Fruit fly (Drosophila melanogaster) whole organism, embryonic: ENCODE data around the gene CG5068.
A peak's percentile ranks its signal among the peaks of the same experiment; 100 is the strongest.

Experiments used
- Ada2b ChIP-seq: fragments of 200-800 bp; sonication (Bioruptor generic); IDR thresholded peaks from 2 replicates; pipeline ENCODE4 v1.3.6; 2022; ENCODE audit warnings: missing biosample characterization, missing genetic modification characterization
- Aef1 ChIP-seq: fragments of 200-800 bp; sonication (Bioruptor generic); IDR thresholded peaks from 3 replicates; pipeline ENCODE4 v1.3.6; 2022; ENCODE audit warnings: missing biosample characterization, missing genetic modification characterization
- B-H1 ChIP-seq: fragments of 200-800 bp; sonication (Bioruptor generic); IDR thresholded peaks from 3 replicates; pipeline ENCODE4 v1.3.6; 2022; ENCODE audit warnings: missing biosample characterization, missing genetic modification characterization
- CG10959 ChIP-seq: fragments of 200-800 bp; sonication (Bioruptor generic); IDR thresholded peaks from 2 replicates; pipeline ENCODE4 v1.3.6; 2022; ENCODE audit warnings: missing biosample characterization, missing genetic modification characterization
- CG12155 ChIP-seq: fragments of 200-800 bp; sonication (Bioruptor generic); optimal IDR thresholded peaks from 3 replicates; lab custom pipeline; 2016; ENCODE audit warnings: missing biosample characterization, missing genetic modification characterization
- CG12236 ChIP-seq: fragments of 200-800 bp; sonication (Bioruptor generic); optimal IDR thresholded peaks from 2 replicates; lab custom pipeline; 2016; ENCODE audit warnings: missing biosample characterization, missing genetic modification characterization
- CG17568 ChIP-seq: fragments of 200-800 bp; sonication (Bioruptor generic); optimal IDR thresholded peaks from 2 replicates; lab custom pipeline; 2018; ENCODE audit warnings: missing biosample characterization, mild to moderate bottlenecking, missing genetic modification characterization, moderate library complexity
- CG2129 ChIP-seq: fragments of 200-800 bp; sonication (Bioruptor generic); IDR thresholded peaks from 2 replicates; pipeline ENCODE4 v1.3.6; 2022; ENCODE audit warnings: missing biosample characterization, missing genetic modification characterization; ENCODE audit not compliant: partially characterized antibody
- CG2712 ChIP-seq: fragments of 200-800 bp; optimal IDR thresholded peaks from 3 replicates; lab custom pipeline; 2019; ENCODE audit warnings: missing biosample characterization, mild to moderate bottlenecking, missing genetic modification characterization, moderate library complexity
- CG2889 ChIP-seq: fragments of 200-800 bp; sonication (Bioruptor generic); IDR thresholded peaks from 3 replicates; pipeline ENCODE4 v1.3.6; 2022; ENCODE audit warnings: missing biosample characterization, missing genetic modification characterization
- CG30020 ChIP-seq: fragments of 200-800 bp; optimal IDR thresholded peaks from 2 replicates; lab custom pipeline; 2019; ENCODE audit warnings: missing biosample characterization, mild to moderate bottlenecking, missing genetic modification characterization, moderate library complexity
- CG30431 ChIP-seq: fragments of 200-800 bp; sonication (Bioruptor generic); optimal IDR thresholded peaks from 2 replicates; lab custom pipeline; 2017; ENCODE audit warnings: missing biosample characterization, missing genetic modification characterization
- CG32767 ChIP-seq: fragments of 200-800 bp; sonication (Bioruptor generic); IDR thresholded peaks from 2 replicates; pipeline ENCODE4 v1.3.6; 2022; ENCODE audit warnings: missing biosample characterization, missing genetic modification characterization
- CG3407 ChIP-seq: fragments of 200-800 bp; sonication (Bioruptor generic); optimal IDR thresholded peaks from 2 replicates; lab custom pipeline; 2018; ENCODE audit warnings: missing biosample characterization, mild to moderate bottlenecking, missing genetic modification characterization
- CG34422 ChIP-seq: fragments of 200-800 bp; sonication (Bioruptor generic); IDR thresholded peaks from 3 replicates; pipeline ENCODE4 v1.3.6; 2022; ENCODE audit warnings: missing biosample characterization, missing genetic modification characterization
- CG3838 ChIP-seq: fragments of 200-800 bp; sonication (Bioruptor generic); optimal IDR thresholded peaks from 3 replicates; lab custom pipeline; 2016; ENCODE audit warnings: missing biosample characterization, missing genetic modification characterization
- CG4404 ChIP-seq: fragments of 200-800 bp; sonication (Bioruptor generic); IDR thresholded peaks from 2 replicates; pipeline ENCODE4 v1.3.6; 2022; ENCODE audit warnings: missing biosample characterization, missing genetic modification characterization
- CG5953 ChIP-seq: fragments of 200-800 bp; sonication (Bioruptor generic); IDR thresholded peaks from 2 replicates; pipeline ENCODE4 v1.3.6; 2022; ENCODE audit warnings: missing biosample characterization, missing genetic modification characterization
- CG8359 ChIP-seq: fragments of 200-800 bp; sonication (Bioruptor generic); optimal IDR thresholded peaks from 2 replicates; lab custom pipeline; 2017; ENCODE audit warnings: missing biosample characterization, mild to moderate bottlenecking, missing genetic modification characterization, borderline replicate concordance
- CG9727 ChIP-seq: fragments of 200-800 bp; sonication (Bioruptor generic); optimal IDR thresholded peaks from 3 replicates; lab custom pipeline; 2017; ENCODE audit warnings: missing biosample characterization, mild to moderate bottlenecking, missing genetic modification characterization
- Dad ChIP-seq: fragments of 200-800 bp; sonication (Bioruptor generic); optimal IDR thresholded peaks from 3 replicates; lab custom pipeline; 2016; ENCODE audit warnings: missing biosample characterization, missing genetic modification characterization
- Fer2 ChIP-seq: fragments of 200-800 bp; sonication (Bioruptor generic); optimal IDR thresholded peaks from 2 replicates; lab custom pipeline; 2018; ENCODE audit warnings: missing biosample characterization, mild to moderate bottlenecking, missing genetic modification characterization, moderate library complexity
- Gsc ChIP-seq: fragments of 200-800 bp; sonication (Bioruptor generic); IDR thresholded peaks from 2 replicates; pipeline ENCODE4 v1.3.6; 2022; ENCODE audit warnings: missing biosample characterization, missing genetic modification characterization
- H2.0 ChIP-seq: fragments of 200-800 bp; sonication (Bioruptor generic); IDR thresholded peaks from 2 replicates; pipeline ENCODE4 v1.3.6; 2022; ENCODE audit warnings: missing biosample characterization, missing genetic modification characterization
- Hand ChIP-seq: fragments of 200-800 bp; sonication (Bioruptor generic); optimal IDR thresholded peaks from 2 replicates; lab custom pipeline; 2017; ENCODE audit warnings: mild to moderate bottlenecking, missing biosample characterization, missing genetic modification reagents, missing genetic modification characterization
- HmgD ChIP-seq: fragments of 200-800 bp; sonication (Bioruptor generic); optimal IDR thresholded peaks from 3 replicates; lab custom pipeline; 2016; ENCODE audit warnings: missing biosample characterization, missing genetic modification characterization
- NC2α ChIP-seq: fragments of 200-800 bp; sonication (Bioruptor generic); optimal IDR thresholded peaks from 2 replicates; lab custom pipeline; 2016; ENCODE audit warnings: missing biosample characterization, missing genetic modification characterization
- NFAT ChIP-seq: fragments of 200-800 bp; sonication (Bioruptor generic); IDR thresholded peaks from 2 replicates; pipeline ENCODE4 v1.3.6; 2022; ENCODE audit warnings: missing biosample characterization, missing genetic modification characterization
- NfI ChIP-seq: fragments of 200-800 bp; sonication (Bioruptor generic); optimal IDR thresholded peaks from 3 replicates; lab custom pipeline; 2018; ENCODE audit warnings: missing biosample characterization, mild to moderate bottlenecking, missing genetic modification characterization, moderate library complexity
- Opbp ChIP-seq: fragments of 200-800 bp; sonication (Bioruptor generic); IDR thresholded peaks from 3 replicates; pipeline ENCODE4 v1.3.6; 2022; ENCODE audit warnings: missing biosample characterization, missing genetic modification characterization; ENCODE audit not compliant: partially characterized antibody
- Poxn ChIP-seq: fragments of 200-800 bp; sonication (Bioruptor generic); IDR thresholded peaks from 2 replicates; pipeline ENCODE4 v1.3.6; 2022; ENCODE audit warnings: missing biosample characterization, missing genetic modification characterization
- Ptx1 ChIP-seq: fragments of 200-800 bp; sonication (Bioruptor generic); IDR thresholded peaks from 2 replicates; pipeline ENCODE4 v1.3.6; 2022; ENCODE audit warnings: missing biosample characterization, missing genetic modification characterization
- Rfx ChIP-seq: fragments of 200-800 bp; sonication (Bioruptor generic); IDR thresholded peaks from 2 replicates; pipeline ENCODE4 v1.3.6; 2022; ENCODE audit warnings: missing biosample characterization, missing genetic modification characterization
- ara ChIP-seq: fragments of 200-800 bp; sonication (Bioruptor generic); IDR thresholded peaks from 2 replicates; pipeline ENCODE4 v1.3.6; 2022; ENCODE audit warnings: missing biosample characterization, missing genetic modification characterization
- ash1 ChIP-seq: fragments of 200-800 bp; sonication (Bioruptor generic); optimal IDR thresholded peaks from 2 replicates; lab custom pipeline; 2018; ENCODE audit warnings: missing biosample characterization, mild to moderate bottlenecking, missing genetic modification characterization
- cas ChIP-seq: fragments of 200-800 bp; sonication (Bioruptor generic); IDR thresholded peaks from 2 replicates; pipeline ENCODE4 v1.3.6; 2022; ENCODE audit warnings: missing biosample characterization, missing genetic modification characterization
- croc ChIP-seq: fragments of 200-800 bp; sonication (Bioruptor generic); conservative IDR thresholded peaks from 3 replicates; pipeline ENCODE4 v1.3.6; 2022; ENCODE audit warnings: missing biosample characterization, missing genetic modification characterization
- emc ChIP-seq: fragments of 200-800 bp; sonication (Bioruptor generic); optimal IDR thresholded peaks from 2 replicates; lab custom pipeline; 2016; ENCODE audit warnings: missing biosample characterization, missing genetic modification characterization
- en ChIP-seq: fragments of 200-800 bp; sonication (Bioruptor generic); optimal IDR thresholded peaks from 2 replicates; lab custom pipeline; 2016; ENCODE audit warnings: missing biosample characterization, missing genetic modification characterization
- gce ChIP-seq: fragments of 200-800 bp; sonication (Bioruptor generic); IDR thresholded peaks from 3 replicates; pipeline ENCODE4 v1.3.6; 2022; ENCODE audit warnings: missing biosample characterization, missing genetic modification characterization
- oc ChIP-seq: fragments of 200-800 bp; sonication (Bioruptor generic); optimal IDR thresholded peaks from 2 replicates; lab custom pipeline; 2018; ENCODE audit warnings: missing biosample characterization, mild to moderate bottlenecking, missing genetic modification characterization, moderate library complexity
- org-1 ChIP-seq: fragments of 200-800 bp; sonication (Bioruptor generic); optimal IDR thresholded peaks from 2 replicates; lab custom pipeline; 2017; ENCODE audit warnings: missing biosample characterization, missing genetic modification characterization
- pb ChIP-seq: fragments of 200-800 bp; sonication (Bioruptor generic); optimal IDR thresholded peaks from 3 replicates; lab custom pipeline; 2016; ENCODE audit warnings: missing biosample characterization, missing genetic modification characterization
- sima ChIP-seq: fragments of 200-800 bp; sonication (Bioruptor generic); optimal IDR thresholded peaks from 2 replicates; lab custom pipeline; 2016; ENCODE audit warnings: missing biosample characterization, missing genetic modification characterization
- slp2 ChIP-seq: fragments of 200-800 bp; sonication (Bioruptor generic); optimal IDR thresholded peaks from 2 replicates; lab custom pipeline; 2016; ENCODE audit warnings: missing biosample characterization, missing genetic modification characterization
- tgo ChIP-seq: fragments of 200-800 bp; sonication (Bioruptor generic); IDR thresholded peaks from 3 replicates; pipeline ENCODE4 v1.3.6; 2022; ENCODE audit warnings: missing biosample characterization, missing genetic modification characterization
- tio ChIP-seq: fragments of 200-800 bp; sonication (Bioruptor generic); optimal IDR thresholded peaks from 2 replicates; lab custom pipeline; 2017; ENCODE audit warnings: missing biosample characterization, missing genetic modification characterization, inconsistent platforms
- tll ChIP-seq, 2 experiments: fragments of 200-800 bp in 1 of 2; fragments of >200 bp in 1 of 2; sonication (Bioruptor generic) in 1 of 2; optimal IDR thresholded peaks; 2 replicates each; lab custom pipeline; 2017 to 2019; ENCODE audit warnings: missing biosample characterization in 2 of 2, missing genetic modification characterization in 2 of 2, mild to moderate bottlenecking in 1 of 2, moderate library complexity in 1 of 2
- vfl ChIP-seq: fragments of 200-800 bp; sonication (Bioruptor generic); optimal IDR thresholded peaks from 2 replicates; lab custom pipeline; 2016; ENCODE audit warnings: missing biosample characterization, missing genetic modification characterization

CG5068 gene

DNA sequence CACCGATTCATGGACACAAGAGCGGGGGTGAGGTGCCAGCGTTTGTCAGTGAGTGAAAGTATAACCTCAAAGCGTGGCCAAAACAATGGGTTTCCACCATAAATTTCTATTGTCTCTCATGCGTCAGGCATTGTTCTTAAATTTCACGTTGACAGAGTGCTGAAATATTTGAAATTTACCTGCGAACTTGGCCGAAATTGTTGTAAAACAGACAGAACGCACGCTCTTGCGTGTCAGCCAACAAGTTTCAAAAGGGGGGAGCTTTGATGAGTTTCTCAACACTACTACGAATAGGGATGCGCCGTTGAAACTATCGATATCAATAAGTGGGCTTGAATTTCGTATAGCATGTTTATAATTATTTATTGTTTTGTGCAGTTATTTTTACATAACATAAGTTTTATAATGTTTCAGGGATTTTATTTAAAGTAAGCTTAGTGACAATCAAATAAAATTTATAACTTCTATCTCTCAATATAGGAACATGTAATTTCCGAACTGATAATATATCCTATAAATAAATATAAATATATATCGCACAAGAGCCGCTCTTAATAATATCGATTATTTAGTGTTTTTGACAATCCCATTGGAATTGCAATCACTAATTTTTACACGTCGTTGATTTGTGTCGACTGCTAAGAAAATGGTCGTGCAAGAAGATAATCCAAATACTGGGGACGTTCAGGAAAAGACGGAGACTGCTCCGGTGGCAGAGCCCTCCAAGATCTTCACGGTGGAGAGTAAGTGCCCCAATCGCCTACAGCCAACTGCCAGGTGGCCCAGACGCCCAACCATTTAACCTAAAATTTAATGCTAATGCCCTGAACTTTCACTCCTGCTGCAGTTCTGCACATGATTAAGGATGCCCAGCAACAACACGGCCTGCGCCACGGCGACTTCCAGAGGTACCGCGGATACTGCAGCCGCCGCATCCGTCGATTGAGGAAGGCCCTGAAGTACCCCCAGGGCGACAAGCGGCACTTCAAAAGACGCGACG, 11.7 kb upstream of the CG5068 start, which contains the start of the genes pix and Srp68 (continued):
- no peak for TF ChIP-seq CG17568 (GFP tag; lab: Kevin White, UChicago)
- no peak for TF ChIP-seq CG5953 (GFP tag; lab: Robert Waterston, UW)
- peak; percentile 65 for TF ChIP-seq Rfx
- peak; percentile 78 for TF ChIP-seq CG30020 (tag; lab: Kevin White, UChicago)
- no peak for TF ChIP-seq Poxn (GFP tag; lab: Robert Waterston, UW)
- 0 out of 2 replicates have a peak, but pooled peaks have one; percentile 34 for TF ChIP-seq NFAT
- no peak for TF ChIP-seq org-1 (GFP tag; lab: Kevin White, UChicago)
- TF ChIP-seq HmgD (GFP tag; lab: Kevin White, UChicago) = no peak
- TF ChIP-seq vfl (GFP tag; lab: Kevin White, UChicago) = peak; percentile 13
- no peak for TF ChIP-seq Hand (GFP tag; lab: Kevin White, UChicago)
- TF ChIP-seq H2.0 (GFP tag; lab: Robert Waterston, UW) = no peak
- TF ChIP-seq NfI (GFP tag; lab: Kevin White, UChicago) = peak; percentile 68
- TF ChIP-seq tgo = peak; percentile 44; the same call in 1 of the 3 replicates
- no peak; the same call in 1 of the 3 replicates for TF ChIP-seq CG34422
- peak; percentile 59 for TF ChIP-seq Fer2 (tag; lab: Kevin White, UChicago)
- TF ChIP-seq Ada2b = no peak
- peak; percentile 28 for TF ChIP-seq slp2 (GFP tag; lab: Kevin White, UChicago)
- no peak for TF ChIP-seq tio (GFP tag; lab: Kevin White, UChicago)
- TF ChIP-seq CG2889 (GFP tag; lab: Robert Waterston, UW) = no peak
- TF ChIP-seq CG8359 (GFP tag; lab: Kevin White, UChicago) = no peak
- no peak for TF ChIP-seq ash1 (GFP tag; lab: Kevin White, UChicago)
- no peak for TF ChIP-seq gce (GFP tag; lab: Robert Waterston, UW)
- no peak for TF ChIP-seq ara
- no peak for TF ChIP-seq CG12236 (GFP tag; lab: Kevin White, UChicago)
- no peak; the same call in 2 of the 3 replicates for TF ChIP-seq Aef1 (GFP tag; lab: Robert Waterston, UW)
- TF ChIP-seq Opbp (GFP tag; lab: Robert Waterston, UW) = peak; percentile 66; the same call in 2 of the 3 replicates
- TF ChIP-seq CG3838 = no peak
- no peak for TF ChIP-seq tll (GFP tag; optimal IDR thresholded peaks at IDR 0.05; lab: Kevin White, UChicago)
- no peak for TF ChIP-seq Gsc
- no peak for TF ChIP-seq oc (tag; lab: Kevin White, UChicago)
- peak; percentile 79 for TF ChIP-seq CG9727 (GFP tag; lab: Kevin White, UChicago)
- TF ChIP-seq CG2129 (GFP tag; lab: Robert Waterston, UW) = 0 out of 2 replicates have a peak, but pooled peaks have one; percentile 68
- TF ChIP-seq Ptx1 (GFP tag; lab: Robert Waterston, UW) = peak; percentile 65
- TF ChIP-seq CG12155 = peak; percentile 74
- peak; percentile 34 for TF ChIP-seq Dad
- peak; percentile 17 for TF ChIP-seq CG30431 (GFP tag; lab: Kevin White, UChicago)
- no peak for TF ChIP-seq pb
- no peak for TF ChIP-seq en (GFP tag; lab: Kevin White, UChicago)
- TF ChIP-seq emc (GFP tag; lab: Kevin White, UChicago) = no peak
- no peak for TF ChIP-seq sima (GFP tag; lab: Kevin White, UChicago)
- TF ChIP-seq CG4404 = peak; percentile 64
- TF ChIP-seq CG10959 (GFP tag; lab: Robert Waterston, UW) = no peak
- peak; percentile 82 for TF ChIP-seq CG2712 (tag; lab: Kevin White, UChicago)
- no peak for TF ChIP-seq CG32767 (GFP tag; lab: Robert Waterston, UW)
- TF ChIP-seq B-H1 (GFP tag; lab: Robert Waterston, UW) = no peak
- no peak for TF ChIP-seq NC2α
- TF ChIP-seq cas (GFP tag; lab: Robert Waterston, UW) = no peak
- TF ChIP-seq croc = peak; percentile 47; the same call in 2 of the 3 replicates
- peak; percentile 31 for TF ChIP-seq CG3407 (GFP tag; lab: Kevin White, UChicago)
